Fruit fly (Drosophila melanogaster) whole organism, pupa: ENCODE results near the gene vn.

ENCODE experiments used
- CG34367 ChIP-seq: fragments of 200-800 bp; sonication (Bioruptor generic); optimal IDR thresholded peaks from 2 replicates; lab custom pipeline; 2018; ENCODE audit warnings: missing biosample characterization, mild to moderate bottlenecking, missing genetic modification characterization
- CG8301 ChIP-seq: fragments of 200-800 bp; sonication (Bioruptor generic); optimal IDR thresholded peaks from 2 replicates; lab custom pipeline; 2018; ENCODE audit warnings: missing biosample characterization, mild to moderate bottlenecking, missing genetic modification characterization
- Pif1B ChIP-seq: fragments of 200-800 bp; sonication (Bioruptor generic); optimal IDR thresholded peaks from 3 replicates; lab custom pipeline; 2016; ENCODE audit warnings: missing biosample characterization, missing genetic modification characterization
- gl ChIP-seq: fragments of 200-800 bp; sonication (Bioruptor generic); optimal IDR thresholded peaks from 2 replicates; lab custom pipeline; 2018; ENCODE audit warnings: missing biosample characterization, mild to moderate bottlenecking, missing genetic modification characterization

dm6 chr3L:5828275-5828674, 17.2 kb downstream of the vn start:
- TF ChIP-seq Pif1B (no peak), CG8301 (no peak), gl (tag; lab: Kevin White, UChicago) (no peak), CG34367 (tag; lab: Kevin White, UChicago) (no peak)
